Fruit fly (Drosophila melanogaster): Measurements from ENCODE around the gene Prx4.

The Prx4 gene

dm6 chr3L:3052110-3052871, 10.1 kb downstream of the Prx4 start, which contains the start of gene CG1271 (continued):
- no peak for TF ChIP-seq CG4318 (GFP tag; optimal IDR thresholded peaks at IDR 0.05)
- TF ChIP-seq CG11762 (GFP tag; optimal IDR thresholded peaks at IDR 0.05; ENCODE audit: insufficient read depth): peak; percentile 26
- no peak for TF ChIP-seq CG15336 (GFP tag; IDR thresholded peaks at IDR 0.05)
- TF ChIP-seq CG8119 (GFP tag; IDR thresholded peaks at IDR 0.05): peak; percentile 46; the same call in 1 of the 3 replicates
- no peak for TF ChIP-seq CG7368 (GFP tag; optimal IDR thresholded peaks at IDR 0.05)
- peak; percentile 69 for TF ChIP-seq CG3919 (GFP tag; optimal IDR thresholded peaks at IDR 0.05)
- no peak for TF ChIP-seq Eip93F (GFP tag; optimal IDR thresholded peaks at IDR 0.05)
- no peak for TF ChIP-seq Hr4 (GFP tag; optimal IDR thresholded peaks at IDR 0.05)
- peak; percentile 62 for TF ChIP-seq esn (GFP tag; optimal IDR thresholded peaks at IDR 0.05)

dm6 chr3L:3054099-3054498, 11.9 kb downstream of the Prx4 start:
- TF ChIP-seq dsx (GFP tag; optimal IDR thresholded peaks at IDR 0.05; ENCODE audit: poor library complexity, severe bottlenecking): no peak
- peak; percentile 93 for TF ChIP-seq vri (GFP tag; optimal IDR thresholded peaks at IDR 0.05)

- TF ChIP-seq OdsH (GFP tag; optimal IDR thresholded peaks at IDR 0.05) (no peak), CG6163 (GFP tag; IDR thresholded peaks at IDR 0.05) (no peak), acj6 (GFP tag; optimal IDR thresholded peaks at IDR 0.05) (no peak), CG6854 (GFP tag; optimal IDR thresholded peaks at IDR 0.05) (no peak), CG8119 (GFP tag; IDR thresholded peaks at IDR 0.05) (no peak), dsx (GFP tag; optimal IDR thresholded peaks at IDR 0.05; ENCODE audit: poor library complexity, severe bottlenecking) (no peak), ss (GFP tag; optimal IDR thresholded peaks at IDR 0.05) (no peak), svp (GFP tag) (no peak), achi (GFP tag; optimal IDR thresholded peaks at IDR 0.05) (no peak), CG15336 (GFP tag; IDR thresholded peaks at IDR 0.05) (no peak), fd59A (GFP tag; optimal IDR thresholded peaks at IDR 0.05) (no peak), pdm3 (GFP tag; optimal IDR thresholded peaks at IDR 0.05) (no peak)
These were observed 12.7 kb downstream of the Prx4 start, which contains the start of gene CG16753 for dm6 chr3L:3054851-3055250. Gene CG16753 (plus strand): TSS chr3L:3055079.

dm6 chr3L:3058970-3059883, 17.1 kb downstream of the Prx4 start:
- TF ChIP-seq fd85E (GFP tag; optimal IDR thresholded peaks at IDR 0.05) (no peak), CG8119 (GFP tag; IDR thresholded peaks at IDR 0.05) (0 out of 3 replicates have a peak, but pooled peaks have one; percentile 12), Ets96B (tag; optimal IDR thresholded peaks at IDR 0.05) (no peak), esn (GFP tag; optimal IDR thresholded peaks at IDR 0.05) (peak; percentile 39), Hr38 (GFP tag; optimal IDR thresholded peaks at IDR 0.05) (no peak), achi (GFP tag; optimal IDR thresholded peaks at IDR 0.05) (peak; percentile 2), salr (GFP tag; optimal IDR thresholded peaks at IDR 0.05) (no peak), Hr4 (GFP tag; optimal IDR thresholded peaks at IDR 0.05) (peak; percentile 32), CG6163 (GFP tag; IDR thresholded peaks at IDR 0.05) (no peak), CG3032 (tag; optimal IDR thresholded peaks at IDR 0.05) (peak; percentile 6), eg (GFP tag; IDR thresholded peaks at IDR 0.05) (peak; percentile 29; the same call in 1 of the 3 replicates), CG15336 (GFP tag; IDR thresholded peaks at IDR 0.05) (peak; percentile 34), Eip78C (GFP tag) (peak; percentile 78), CG6792 (GFP tag; optimal IDR thresholded peaks at IDR 0.05) (peak; percentile 27), svp (GFP tag) (peak; percentile 78), CG32006 (GFP tag; optimal IDR thresholded peaks at IDR 0.05) (peak; percentile 53), topi (GFP tag; optimal IDR thresholded peaks at IDR 0.05) (peak; percentile 2), Blimp-1 (GFP tag; optimal IDR thresholded peaks at IDR 0.05) (no peak), Sox14 (GFP tag; optimal IDR thresholded peaks at IDR 0.05) (peak; percentile 29), CG10631 (GFP tag; optimal IDR thresholded peaks at IDR 0.05) (peak; percentile 27)

Data from whole organism, prepupa.